Worm (Caenorhabditis elegans) whole organism, L3 larva: ENCODE measurements around the gene stn-2.

Source experiments
- R02D3.7 ChIP-seq: fragments of 150-350 bp; optimal IDR thresholded peaks from 2 replicates; lab custom pipeline; 2014; ENCODE audit warnings: missing biosample characterization, missing genetic modification characterization
- ZK546.5 ChIP-seq: sonication (generic microtip); optimal IDR thresholded peaks from 2 replicates; lab custom pipeline; 2017; ENCODE audit warnings: missing biosample characterization, missing genetic modification characterization
- aly-2 ChIP-seq: fragments of 150-350 bp; optimal IDR thresholded peaks from 2 replicates; lab custom pipeline; 2014; ENCODE audit warnings: missing biosample characterization, missing genetic modification characterization
- ceh-16 ChIP-seq: sonication (generic microtip); optimal IDR thresholded peaks from 2 replicates; lab custom pipeline; 2017; ENCODE audit warnings: missing biosample characterization, missing genetic modification characterization
- ceh-28 ChIP-seq: fragments of 150-350 bp; optimal IDR thresholded peaks from 2 replicates; lab custom pipeline; 2014; ENCODE audit warnings: missing biosample characterization, missing genetic modification reagents, missing genetic modification characterization
- ceh-9 ChIP-seq: sonication (generic microtip); optimal IDR thresholded peaks from 2 replicates; lab custom pipeline; 2018; ENCODE audit warnings: missing biosample characterization, missing genetic modification characterization
- daf-12 ChIP-seq: fragments of 150-350 bp; optimal IDR thresholded peaks from 2 replicates; lab custom pipeline; 2014; ENCODE audit warnings: missing biosample characterization, missing genetic modification reagents, missing genetic modification characterization
- egl-27 ChIP-seq: sonication (generic microtip); optimal IDR thresholded peaks from 4 replicates; lab custom pipeline; 2017; ENCODE audit warnings: missing biosample characterization, missing genetic modification reagents, missing genetic modification characterization
- egl-5 ChIP-seq: fragments of 150-350 bp; optimal IDR thresholded peaks from 2 replicates; lab custom pipeline; 2017; ENCODE audit warnings: missing biosample characterization, missing genetic modification reagents, missing genetic modification characterization, inconsistent platforms
- elt-1 ChIP-seq: fragments of 150-350 bp; optimal IDR thresholded peaks from 2 replicates; lab custom pipeline; 2014; ENCODE audit warnings: missing biosample characterization, missing genetic modification characterization
- elt-2 ChIP-seq: sonication (generic microtip); optimal IDR thresholded peaks from 2 replicates; lab custom pipeline; 2016; ENCODE audit warnings: missing genetic modification reagents, mild to moderate bottlenecking, missing genetic modification characterization, missing compliant biosample characterization
- elt-3 ChIP-seq, 3 experiments: fragments of 150-350 bp in 1 of 3; sonication (generic microtip) in 2 of 3; optimal IDR thresholded peaks; 2 replicates in 2 of 3; 4 replicates in 1 of 3; lab custom pipeline; 2014 to 2017; ENCODE audit warnings: missing biosample characterization in 3 of 3, missing genetic modification characterization in 3 of 3
- eor-1 ChIP-seq, 2 experiments: fragments of 150-350 bp; optimal IDR thresholded peaks; 2 replicates each; lab custom pipeline; 2014 to 2018; ENCODE audit warnings: missing biosample characterization in 2 of 2, missing genetic modification characterization in 2 of 2
- fkh-10 ChIP-seq: sonication (generic microtip); optimal IDR thresholded peaks from 2 replicates; lab custom pipeline; 2017; ENCODE audit warnings: missing biosample characterization, missing genetic modification reagents, missing genetic modification characterization
- fkh-2 ChIP-seq: fragments of 150-350 bp; optimal IDR thresholded peaks from 2 replicates; lab custom pipeline; 2014; ENCODE audit warnings: missing biosample characterization, missing genetic modification reagents, missing genetic modification characterization
- fos-1 ChIP-seq: fragments of 150-350 bp; optimal IDR thresholded peaks from 2 replicates; lab custom pipeline; 2014; ENCODE audit warnings: missing biosample characterization, missing genetic modification characterization
- hmg-11 ChIP-seq: sonication (generic microtip); optimal IDR thresholded peaks from 2 replicates; lab custom pipeline; 2016; ENCODE audit warnings: missing genetic modification characterization, missing compliant biosample characterization
- jun-1 ChIP-seq: fragments of 150-350 bp; optimal IDR thresholded peaks from 2 replicates; lab custom pipeline; 2014; ENCODE audit warnings: missing biosample characterization, missing genetic modification reagents, missing genetic modification characterization
- lin-15B ChIP-seq: fragments of 150-350 bp; optimal IDR thresholded peaks from 2 replicates; lab custom pipeline; 2014; ENCODE audit warnings: missing biosample characterization, missing genetic modification characterization
- lin-39 ChIP-seq: fragments of 150-350 bp; optimal IDR thresholded peaks from 2 replicates; lab custom pipeline; 2018; ENCODE audit warnings: missing biosample characterization, missing genetic modification reagents, missing genetic modification characterization
- lsy-12 ChIP-seq: sonication (generic microtip); optimal IDR thresholded peaks from 2 replicates; lab custom pipeline; 2016; ENCODE audit warnings: mild to moderate bottlenecking, missing genetic modification characterization, missing compliant biosample characterization
- mdl-1 ChIP-seq: fragments of 150-350 bp; optimal IDR thresholded peaks from 2 replicates; lab custom pipeline; 2014; ENCODE audit warnings: missing biosample characterization, missing genetic modification characterization
- mml-1 ChIP-seq: fragments of 150-350 bp; sonication (generic microtip); optimal IDR thresholded peaks from 3 replicates; lab custom pipeline; 2014; ENCODE audit warnings: missing biosample characterization, missing genetic modification characterization
- nfya-1 ChIP-seq: sonication (generic microtip); optimal IDR thresholded peaks from 2 replicates; lab custom pipeline; 2017; ENCODE audit warnings: missing genetic modification characterization, mild to moderate bottlenecking, missing compliant biosample characterization, antibody characterized with exemption, moderate library complexity; ENCODE audit not compliant: insufficient read depth
- nhr-11 ChIP-seq: fragments of 150-350 bp; optimal IDR thresholded peaks from 2 replicates; lab custom pipeline; 2014; ENCODE audit warnings: missing biosample characterization, missing genetic modification characterization
- nhr-23 ChIP-seq: fragments of 150-350 bp; optimal IDR thresholded peaks from 2 replicates; lab custom pipeline; 2014; ENCODE audit warnings: missing biosample characterization, missing genetic modification reagents, missing genetic modification characterization
- nhr-25 ChIP-seq: sonication (generic microtip); optimal IDR thresholded peaks from 2 replicates; lab custom pipeline; 2017; ENCODE audit warnings: missing biosample characterization, missing genetic modification characterization
- nhr-43 ChIP-seq: sonication (generic microtip); optimal IDR thresholded peaks from 2 replicates; lab custom pipeline; 2016; ENCODE audit warnings: mild to moderate bottlenecking, missing genetic modification characterization, missing compliant biosample characterization; ENCODE audit not compliant: poor library complexity, severe bottlenecking
- nhr-67 ChIP-seq: fragments of 150-350 bp; optimal IDR thresholded peaks from 2 replicates; lab custom pipeline; 2014; ENCODE audit warnings: missing biosample characterization, missing genetic modification characterization
- nhr-76 ChIP-seq: fragments of 150-350 bp; sonication (generic microtip); optimal IDR thresholded peaks from 5 replicates; lab custom pipeline; 2014; ENCODE audit warnings: missing biosample characterization, missing genetic modification characterization
- nhr-77 ChIP-seq: fragments of 150-350 bp; optimal IDR thresholded peaks from 2 replicates; lab custom pipeline; 2014; ENCODE audit warnings: missing biosample characterization, missing genetic modification characterization
- pha-4 ChIP-seq: fragments of 150-350 bp; optimal IDR thresholded peaks from 2 replicates; lab custom pipeline; 2014; ENCODE audit warnings: missing biosample characterization, missing genetic modification reagents, missing genetic modification characterization
- pqm-1 ChIP-seq: fragments of 150-350 bp; optimal IDR thresholded peaks from 2 replicates; lab custom pipeline; 2017; ENCODE audit warnings: missing biosample characterization, missing genetic modification characterization, inconsistent platforms
- sea-2 ChIP-seq: fragments of 150-350 bp; sonication (generic microtip); optimal IDR thresholded peaks from 4 replicates; lab custom pipeline; 2014; ENCODE audit warnings: missing biosample characterization, missing genetic modification reagents, missing genetic modification characterization
- snpc-4 ChIP-seq: fragments of 150-350 bp; optimal IDR thresholded peaks from 2 replicates; lab custom pipeline; 2014; ENCODE audit warnings: missing biosample characterization, missing genetic modification characterization
- unc-39 ChIP-seq: sonication (generic microtip); optimal IDR thresholded peaks from 4 replicates; lab custom pipeline; 2017; ENCODE audit warnings: missing biosample characterization, missing genetic modification characterization
- unc-62 ChIP-seq: fragments of 150-350 bp; sonication (generic microtip); optimal IDR thresholded peaks from 4 replicates; lab custom pipeline; 2014; ENCODE audit warnings: missing biosample characterization, missing genetic modification reagents, missing genetic modification characterization
- zag-1 ChIP-seq: fragments of 150-350 bp; optimal IDR thresholded peaks from 2 replicates; lab custom pipeline; 2014; ENCODE audit warnings: missing biosample characterization, missing genetic modification characterization
- ztf-4 ChIP-seq: fragments of 150-350 bp; optimal IDR thresholded peaks from 2 replicates; lab custom pipeline; 2014; ENCODE audit warnings: missing biosample characterization, missing genetic modification characterization

stn-2 gene

ce11 chrX:7712887-7713286, 32.5 kb upstream of the stn-2 start:
- TF ChIP-seq ceh-16 (tag; lab: Kevin White, UChicago): no peak
- no peak for TF ChIP-seq mml-1 (tag; lab: Kevin White, UChicago)
- TF ChIP-seq ceh-9: no peak
- TF ChIP-seq nhr-25 (tag; lab: Kevin White, UChicago): no peak
- no peak for TF ChIP-seq daf-12
- no peak for TF ChIP-seq ceh-28 (tag; lab: Kevin White, UChicago)
- no peak for TF ChIP-seq lin-39
- TF ChIP-seq egl-5 (tag; lab: Kevin White, UChicago): no peak
- TF ChIP-seq mdl-1 (tag; lab: Kevin White, UChicago): no peak
- no peak for TF ChIP-seq nhr-76 (tag; lab: Kevin White, UChicago)
- no peak for TF ChIP-seq sea-2
- TF ChIP-seq elt-2 (tag; lab: Kevin White, UChicago): no peak
- no peak for TF ChIP-seq nhr-43 (tag; lab: Kevin White, UChicago)
- TF ChIP-seq egl-27: no peak
- TF ChIP-seq nhr-77 (tag; lab: Kevin White, UChicago): no peak
- no peak for TF ChIP-seq fkh-10 (GFP tag; lab: Kevin White, UChicago)
- TF ChIP-seq nhr-67 (tag; lab: Kevin White, UChicago): no peak

- TF ChIP-seq R02D3.7 (no peak), elt-1 (no peak), elt-3 (tag; optimal IDR thresholded peaks at IDR 0.05; lab: Kevin White, UChicago) (no peak), eor-1 (tag; optimal IDR thresholded peaks at IDR 0.05; lab: Kevin White, UChicago) (no peak), daf-12 (no peak), unc-39 (no peak), zag-1 (tag; lab: Kevin White, UChicago) (no peak), lsy-12 (tag; lab: Kevin White, UChicago) (no peak), fkh-2 (tag; lab: Kevin White, UChicago) (no peak), ZK546.5 (no peak), lin-15B (tag; lab: Kevin White, UChicago) (no peak)
Observed at ce11 chrX:7710643-7711042, 30.2 kb upstream of the stn-2 start, which contains the start of gene K09F5.4. K09F5.4 (minus strand) TSS chrX:7710743.

- TF ChIP-seq elt-3 (tag; optimal IDR thresholded peaks at IDR 0.05; lab: Kevin White, UChicago) (no peak), lin-15B (tag; lab: Kevin White, UChicago) (no peak), fkh-2 (tag; lab: Kevin White, UChicago) (no peak), nhr-23 (no peak), nfya-1 (no peak), fos-1 (no peak), nhr-67 (tag; lab: Kevin White, UChicago) (no peak), pha-4 (tag; lab: Kevin White, UChicago) (no peak), elt-1 (no peak), pqm-1 (tag; lab: Kevin White, UChicago) (no peak), hmg-11 (tag; lab: Kevin White, UChicago) (no peak), ceh-16 (tag; lab: Kevin White, UChicago) (no peak)
Observed at ce11 chrX:7710187-7710586, 29.8 kb upstream of the stn-2 start.

ce11 chrX:7707031-7707430, 26.6 kb upstream of the stn-2 start, which contains the start of gene kvs-1:
kvs-1 (minus strand) TSS chrX:7707131.
- no peak for TF ChIP-seq mml-1 (tag; lab: Kevin White, UChicago)
- TF ChIP-seq zag-1 (tag; lab: Kevin White, UChicago): no peak
- TF ChIP-seq nhr-76 (tag; lab: Kevin White, UChicago): no peak
- no peak for TF ChIP-seq ztf-4
- no peak for TF ChIP-seq nhr-11 (tag; lab: Kevin White, UChicago)
- TF ChIP-seq R02D3.7: no peak
- no peak for TF ChIP-seq eor-1 (tag; optimal IDR thresholded peaks at IDR 0.05; lab: Kevin White, UChicago)
- no peak for TF ChIP-seq nhr-67 (tag; lab: Kevin White, UChicago)
- TF ChIP-seq ceh-28 (tag; lab: Kevin White, UChicago): no peak
- no peak for TF ChIP-seq daf-12
- no peak for TF ChIP-seq nhr-23
- TF ChIP-seq aly-2 (tag; lab: Kevin White, UChicago): no peak
- no peak for TF ChIP-seq unc-62
- TF ChIP-seq egl-5 (tag; lab: Kevin White, UChicago): no peak
- no peak for TF ChIP-seq snpc-4
- no peak for TF ChIP-seq jun-1 (tag; lab: Kevin White, UChicago)
